Worm (Caenorhabditis elegans) whole organism, L2 larva: ENCODE measurements around the gene F21G4.6.

ENCODE experiments used
- ZK546.5 ChIP-seq: sonication (generic microtip); optimal IDR thresholded peaks from 2 replicates; lab custom pipeline; 2017; ENCODE audit warnings: missing biosample characterization, missing genetic modification characterization
- ama-1 ChIP-seq: fragments of 150-350 bp; optimal IDR thresholded peaks from 2 replicates; lab custom pipeline; 2018; ENCODE audit warnings: inconsistent platforms
- blmp-1 ChIP-seq: sonication (generic microtip); optimal IDR thresholded peaks from 2 replicates; lab custom pipeline; 2017; ENCODE audit warnings: missing genetic modification characterization, mild to moderate bottlenecking, missing compliant biosample characterization, antibody characterized with exemption, moderate library complexity; ENCODE audit not compliant: insufficient read depth
- ceh-16 ChIP-seq: fragments of 150-350 bp; optimal IDR thresholded peaks from 2 replicates; lab custom pipeline; 2014; ENCODE audit warnings: missing biosample characterization, missing genetic modification characterization
- ceh-82 ChIP-seq: fragments of 150-350 bp; optimal IDR thresholded peaks from 2 replicates; lab custom pipeline; 2014; ENCODE audit warnings: missing biosample characterization, missing genetic modification characterization
- crh-2 ChIP-seq: sonication (generic microtip); optimal IDR thresholded peaks from 2 replicates; lab custom pipeline; 2017; ENCODE audit warnings: missing biosample characterization, missing genetic modification characterization
- dmd-4 ChIP-seq: sonication (generic microtip); optimal IDR thresholded peaks from 2 replicates; lab custom pipeline; 2017; ENCODE audit warnings: missing biosample characterization, missing genetic modification characterization
- egl-27 ChIP-seq: sonication (generic microtip); optimal IDR thresholded peaks from 3 replicates; lab custom pipeline; 2017; ENCODE audit warnings: missing biosample characterization, missing genetic modification reagents, missing genetic modification characterization
- elt-1 ChIP-seq: fragments of 150-350 bp; optimal IDR thresholded peaks from 2 replicates; lab custom pipeline; 2014; ENCODE audit warnings: missing biosample characterization, missing genetic modification characterization
- fos-1 ChIP-seq: fragments of 150-350 bp; optimal IDR thresholded peaks from 2 replicates; lab custom pipeline; 2014; ENCODE audit warnings: missing biosample characterization, missing genetic modification characterization
- gmeb-1 ChIP-seq: fragments of 150-350 bp; optimal IDR thresholded peaks from 2 replicates; lab custom pipeline; 2014; ENCODE audit warnings: missing biosample characterization, missing genetic modification characterization
- lin-11 ChIP-seq: fragments of 150-350 bp; sonication (generic microtip); optimal IDR thresholded peaks from 2 replicates; lab custom pipeline; 2014; ENCODE audit warnings: missing biosample characterization, missing genetic modification characterization, inconsistent platforms, mixed read lengths
- lin-13 ChIP-seq: fragments of 150-350 bp; optimal IDR thresholded peaks from 2 replicates; lab custom pipeline; 2014; ENCODE audit warnings: missing biosample characterization, missing genetic modification reagents, missing genetic modification characterization
- lsy-2 ChIP-seq, 2 experiments: fragments of 150-350 bp in 1 of 2; sonication (generic microtip) in 1 of 2; optimal IDR thresholded peaks; 2 replicates each; lab custom pipeline; 2014 to 2017; ENCODE audit warnings: missing biosample characterization in 2 of 2, missing genetic modification characterization in 2 of 2
- mab-5 ChIP-seq: fragments of 150-350 bp; optimal IDR thresholded peaks from 2 replicates; lab custom pipeline; 2014; ENCODE audit warnings: missing biosample characterization, missing genetic modification characterization
- mbf-1 ChIP-seq: sonication (generic microtip); optimal IDR thresholded peaks from 2 replicates; lab custom pipeline; 2017; ENCODE audit warnings: missing biosample characterization, missing genetic modification characterization
- nhr-10 ChIP-seq: sonication (generic microtip); optimal IDR thresholded peaks from 2 replicates; lab custom pipeline; 2017; ENCODE audit warnings: missing biosample characterization, missing genetic modification characterization
- nhr-129 ChIP-seq: fragments of 150-350 bp; optimal IDR thresholded peaks from 2 replicates; lab custom pipeline; 2014; ENCODE audit warnings: missing biosample characterization, missing genetic modification characterization
- nhr-21 ChIP-seq: fragments of 150-350 bp; optimal IDR thresholded peaks from 2 replicates; lab custom pipeline; 2014; ENCODE audit warnings: missing biosample characterization, missing genetic modification characterization
- nhr-237 ChIP-seq: fragments of 150-350 bp; optimal IDR thresholded peaks from 2 replicates; lab custom pipeline; 2014; ENCODE audit warnings: missing biosample characterization, missing genetic modification characterization
- nhr-25 ChIP-seq: fragments of 150-350 bp; sonication (generic microtip); optimal IDR thresholded peaks from 3 replicates; lab custom pipeline; 2014; ENCODE audit warnings: missing biosample characterization, missing genetic modification characterization
- nhr-6 ChIP-seq: fragments of 150-350 bp; optimal IDR thresholded peaks from 2 replicates; lab custom pipeline; 2014; ENCODE audit warnings: missing biosample characterization, missing genetic modification characterization
- nhr-77 ChIP-seq: fragments of 150-350 bp; optimal IDR thresholded peaks from 2 replicates; lab custom pipeline; 2014; ENCODE audit warnings: missing biosample characterization, missing genetic modification characterization
- peb-1 ChIP-seq: fragments of 150-350 bp; optimal IDR thresholded peaks from 2 replicates; lab custom pipeline; 2014; ENCODE audit warnings: missing biosample characterization, missing genetic modification characterization
- sem-4 ChIP-seq: fragments of 150-350 bp; optimal IDR thresholded peaks from 2 replicates; lab custom pipeline; 2014; ENCODE audit warnings: missing biosample characterization, missing genetic modification reagents, missing genetic modification characterization
- sma-3 ChIP-seq: sonication (generic microtip); optimal IDR thresholded peaks from 2 replicates; lab custom pipeline; 2016; ENCODE audit warnings: missing genetic modification reagents, missing genetic modification characterization, missing compliant biosample characterization
- unc-39 ChIP-seq: fragments of 150-350 bp; optimal IDR thresholded peaks from 2 replicates; lab custom pipeline; 2014; ENCODE audit warnings: missing biosample characterization, missing genetic modification characterization
- unc-55 ChIP-seq: fragments of 150-350 bp; sonication (generic microtip); optimal IDR thresholded peaks from 3 replicates; lab custom pipeline; 2014; ENCODE audit warnings: missing biosample characterization, missing genetic modification reagents, missing genetic modification characterization
- unc-62 ChIP-seq: fragments of 150-350 bp; optimal IDR thresholded peaks from 2 replicates; lab custom pipeline; 2014; ENCODE audit warnings: missing biosample characterization, missing genetic modification reagents, missing genetic modification characterization
- zag-1 ChIP-seq: fragments of 150-350 bp; optimal IDR thresholded peaks from 2 replicates; lab custom pipeline; 2014; ENCODE audit warnings: missing biosample characterization, missing genetic modification characterization
- ztf-1 ChIP-seq: fragments of 200-800 bp; sonication (Bioruptor generic); conservative IDR thresholded peaks from 2 replicates; pipeline ENCODE4 v1.3.6; 2022; ENCODE audit warnings: missing genetic modification characterization, missing compliant biosample characterization
- ztf-11 ChIP-seq: sonication (generic microtip); optimal IDR thresholded peaks from 2 replicates; lab custom pipeline; 2017; ENCODE audit warnings: missing biosample characterization, missing genetic modification characterization

Gene F21G4.6

ce11 chrX:9948528-9948927 is 31.3 kb upstream of the F21G4.6 start:
- TF ChIP-seq blmp-1 (tag; lab: Kevin White, UChicago), result no peak
- no peak for TF ChIP-seq unc-39 (tag; lab: Kevin White, UChicago)
- TF ChIP-seq unc-62, result no peak
- no peak for TF ChIP-seq peb-1 (tag; lab: Kevin White, UChicago)
- no peak for TF ChIP-seq ceh-82
- no peak for TF ChIP-seq ztf-11 (tag; lab: Kevin White, UChicago)
- TF ChIP-seq nhr-10 (tag; lab: Kevin White, UChicago), result no peak
- no peak for TF ChIP-seq crh-2
- TF ChIP-seq ZK546.5 (tag; lab: Kevin White, UChicago), result no peak
- no peak for TF ChIP-seq fos-1 (tag; lab: Kevin White, UChicago)
- no peak for TF ChIP-seq sma-3 (GFP tag; lab: Kevin White, UChicago)
- TF ChIP-seq nhr-6 (tag; lab: Kevin White, UChicago), result no peak
- no peak for TF ChIP-seq lsy-2 (tag; optimal IDR thresholded peaks at IDR 0.05; lab: Kevin White, UChicago)
- TF ChIP-seq nhr-237 (tag; lab: Kevin White, UChicago), result no peak
- no peak for TF ChIP-seq nhr-25 (tag; lab: Kevin White, UChicago)
- TF ChIP-seq egl-27 (tag; lab: Kevin White, UChicago), result no peak
- no peak for TF ChIP-seq gmeb-1 (tag; lab: Kevin White, UChicago)
- TF ChIP-seq ama-1 (lab: Kevin White, UChicago), result no peak
- TF ChIP-seq elt-1 (tag; lab: Kevin White, UChicago), result no peak
- no peak for TF ChIP-seq lin-11 (tag; lab: Kevin White, UChicago)

ce11 chrX:9941379-9941778 is 24.1 kb upstream of the F21G4.6 start:
- no peak for TF ChIP-seq ama-1 (lab: Kevin White, UChicago)

- TF ChIP-seq sem-4 (tag; lab: Kevin White, UChicago), result no peak
- no peak for TF ChIP-seq ceh-82
- no peak for TF ChIP-seq unc-55 (GFP tag; lab: Kevin White, UChicago)
- no peak for TF ChIP-seq mbf-1 (tag; lab: Kevin White, UChicago)
- TF ChIP-seq dmd-4, result no peak
- no peak for TF ChIP-seq sma-3 (GFP tag; lab: Kevin White, UChicago)
- no peak for TF ChIP-seq nhr-129 (tag; lab: Kevin White, UChicago)
- TF ChIP-seq nhr-21 (tag; lab: Kevin White, UChicago), result no peak
These were observed 23.3 kb upstream of the F21G4.6 start for ce11 chrX:9940524-9940923.

- TF ChIP-seq nhr-77 (tag; lab: Kevin White, UChicago) (no peak), unc-55 (GFP tag; lab: Kevin White, UChicago) (peak; percentile 2)
These were observed 21.3 kb upstream of the F21G4.6 start, which contains the start of the genes C17G1.5 and C17G1.14 for ce11 chrX:9938537-9938936. Gene C17G1.5, plus strand, starts transcription at chrX:9938802. Gene C17G1.14, plus strand, starts transcription at chrX:9938813.

ce11 chrX:9938091-9938490 is 20.8 kb upstream of the F21G4.6 start:
- TF ChIP-seq nhr-21 (tag; lab: Kevin White, UChicago), result peak; percentile 56
- TF ChIP-seq sem-4 (tag; lab: Kevin White, UChicago), result peak; percentile 39
- no peak for TF ChIP-seq lin-13
- peak; percentile 30 for TF ChIP-seq nhr-25 (tag; lab: Kevin White, UChicago)

- peak; percentile 79 for TF ChIP-seq fos-1 (tag; lab: Kevin White, UChicago)
- TF ChIP-seq zag-1 (tag; lab: Kevin White, UChicago), result no peak
These were observed 16.7 kb upstream of the F21G4.6 start for ce11 chrX:9934009-9934323.

- TF ChIP-seq mab-5 (tag; lab: Kevin White, UChicago) (no peak), ztf-1 (no peak), ama-1 (lab: Kevin White, UChicago) (peak; percentile 2), ceh-16 (tag; lab: Kevin White, UChicago) (no peak), nhr-129 (tag; lab: Kevin White, UChicago) (peak; percentile 38)
These were observed 16.2 kb upstream of the F21G4.6 start for ce11 chrX:9933291-9934008.
